Worm (Caenorhabditis elegans) whole organism, late embryonic: ENCODE data around the gene F23H11.7.

Source experiments
- T23F11.4 ChIP-seq: fragments of 200-800 bp; sonication (Bioruptor generic); optimal IDR thresholded peaks from 2 replicates; lab custom pipeline; 2018; ENCODE audit warnings: mild to moderate bottlenecking, missing genetic modification characterization, missing compliant biosample characterization
- Y22D7AL.16 ChIP-seq: sonication (generic microtip); optimal IDR thresholded peaks from 2 replicates; lab custom pipeline; 2016; ENCODE audit warnings: missing genetic modification characterization, missing compliant biosample characterization
- ceh-45 ChIP-seq: fragments of 200-800 bp; sonication (Bioruptor generic); IDR thresholded peaks from 2 replicates; pipeline ENCODE4 v1.3.6; 2022; ENCODE audit warnings: missing genetic modification reagents, missing genetic modification characterization, missing compliant biosample characterization
- elt-2 ChIP-seq: sonication (generic microtip); optimal IDR thresholded peaks from 2 replicates; lab custom pipeline; 2016; ENCODE audit warnings: missing genetic modification reagents, missing genetic modification characterization, missing compliant biosample characterization
- hlh-30 ChIP-seq: sonication (generic microtip); optimal IDR thresholded peaks from 2 replicates; lab custom pipeline; 2017; ENCODE audit warnings: antibody characterized with exemption, missing genetic modification characterization, missing compliant biosample characterization; ENCODE audit not compliant: insufficient read depth

DNA sequence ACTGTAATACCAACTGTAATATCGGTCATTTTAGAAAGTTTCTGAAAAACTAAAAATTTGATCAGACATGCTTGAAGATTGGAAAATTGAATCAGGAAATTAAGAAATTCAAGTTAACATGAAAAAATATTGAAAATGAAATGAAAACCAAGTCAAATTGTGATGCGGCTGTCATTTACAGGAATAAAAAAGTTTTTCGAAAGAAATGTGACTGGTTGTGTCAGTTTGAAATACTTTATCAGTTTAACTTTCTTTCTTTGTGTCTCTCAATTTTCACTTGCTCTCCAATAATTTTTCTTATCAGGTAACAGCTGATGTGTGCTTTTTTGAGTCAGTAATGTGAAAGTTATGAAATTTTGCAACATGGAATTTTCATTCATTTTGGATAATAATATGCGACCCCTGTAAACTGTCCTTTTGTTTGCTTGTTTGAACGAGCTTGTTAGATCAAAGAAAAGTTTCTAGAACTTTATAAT, 27.1 kb upstream of the F23H11.7 start, which contains the start of gene fbxa-60:
- no peak for TF ChIP-seq Y22D7AL.16 (tag; lab: Kevin White, UChicago)
- no peak for TF ChIP-seq T23F11.4
- no peak for TF ChIP-seq hlh-30
- no peak for TF ChIP-seq elt-2 (tag; lab: Kevin White, UChicago)
- TF ChIP-seq ceh-45, result no peak
